Fruit fly (Drosophila melanogaster): ENCODE data around the gene Mcm7.

Mcm7 gene

DNA sequence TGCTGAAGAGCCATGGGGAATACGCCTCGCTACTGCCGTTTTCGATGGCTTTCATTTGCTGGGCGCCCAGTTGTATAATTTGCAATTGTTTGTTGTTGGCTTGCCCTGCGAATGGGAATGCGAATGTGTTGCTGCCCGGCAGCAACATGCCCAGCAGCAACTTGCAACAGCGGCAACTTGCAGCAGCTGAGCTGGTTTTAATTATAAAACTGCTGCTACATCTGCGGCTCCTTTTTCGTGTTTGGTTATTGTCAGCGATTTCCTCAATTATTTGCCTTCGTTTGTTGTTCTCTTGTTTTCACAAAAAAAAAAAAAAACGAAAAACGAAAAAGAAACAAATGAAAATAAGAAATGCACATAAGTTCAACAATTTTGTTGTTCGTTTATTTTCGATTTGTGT lies 20.4 kb upstream of the Mcm7 start:
- no peak for TF ChIP-seq CG17801 (GFP tag; optimal IDR thresholded peaks at IDR 0.05; ENCODE audit: partially characterized antibody)

DNA sequence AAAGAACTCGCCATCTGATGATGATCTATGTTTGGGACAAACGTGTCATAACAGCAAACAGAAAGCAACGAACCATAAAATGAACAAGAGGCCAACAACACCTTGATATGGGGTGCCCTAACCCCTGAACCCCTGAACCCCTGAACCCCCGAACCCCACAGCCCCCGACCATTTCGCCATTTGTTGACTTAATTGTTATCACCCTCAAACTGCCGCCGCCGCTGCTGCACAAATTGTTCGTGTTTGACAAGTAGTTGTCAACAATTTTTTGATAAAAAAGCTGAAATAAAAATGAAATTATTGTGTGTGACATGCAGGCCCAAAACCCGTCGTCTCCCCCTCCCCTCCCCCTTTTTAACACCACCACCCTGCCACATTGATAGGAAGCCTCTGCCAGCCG lies 18.3 kb upstream of the Mcm7 start:
- no peak for TF ChIP-seq CG17801 (GFP tag; optimal IDR thresholded peaks at IDR 0.05; ENCODE audit: partially characterized antibody)

- TF ChIP-seq CG17801 (GFP tag; optimal IDR thresholded peaks at IDR 0.05; ENCODE audit: partially characterized antibody), result no peak
Observed at dm6 chr3L:8878388-8878787, 13.0 kb upstream of the Mcm7 start.

DNA sequence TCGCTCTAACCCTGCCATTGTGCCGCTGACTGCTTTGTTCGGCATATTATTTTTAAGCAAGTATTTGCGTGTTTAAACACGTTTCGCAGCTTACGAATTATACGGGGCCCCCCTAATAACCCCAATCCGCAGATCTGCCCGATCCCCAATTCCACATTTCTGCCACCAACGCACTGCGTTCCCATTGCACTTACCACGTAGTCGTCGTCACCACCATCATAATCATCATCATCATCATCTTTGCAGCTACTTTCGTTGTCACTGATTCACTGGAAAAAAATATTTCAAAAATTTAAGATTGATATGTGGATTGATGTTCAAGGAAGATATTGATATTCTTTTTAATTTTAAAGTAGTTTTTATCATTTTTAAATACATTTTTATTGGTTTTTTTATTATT lies 11.9 kb upstream of the Mcm7 start:
- no peak for TF ChIP-seq CG17801 (GFP tag; optimal IDR thresholded peaks at IDR 0.05; ENCODE audit: partially characterized antibody)

dm6 chr3L:8881778-8882366 lies 9.5 kb upstream of the Mcm7 start:
- no peak for TF ChIP-seq CG17801 (GFP tag; optimal IDR thresholded peaks at IDR 0.05; ENCODE audit: partially characterized antibody)

DNA sequence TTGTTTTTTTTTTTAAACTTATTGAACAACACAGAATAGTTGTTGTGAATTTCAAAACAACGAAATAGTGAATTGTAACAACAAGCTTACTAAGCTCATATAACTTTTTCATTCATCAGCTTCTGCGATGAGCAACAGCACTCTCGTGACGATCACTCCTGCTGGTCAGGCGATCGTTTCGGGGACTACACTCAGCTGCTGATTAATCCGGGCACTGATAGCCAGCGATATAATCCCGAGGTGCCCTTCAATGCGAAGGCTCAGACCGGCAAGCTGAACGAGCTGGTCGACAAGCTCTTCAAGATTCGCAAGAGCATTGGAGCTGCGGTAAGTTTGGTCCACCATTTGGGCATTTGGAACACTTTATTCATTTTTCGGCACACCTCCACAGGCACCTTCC lies 2.9 kb upstream of the Mcm7 start, which contains the start of gene CG43169:
Gene CG43169, minus strand, starts transcription at position 101 of the 400 bp plus-strand sequence.
- TF ChIP-seq CG17801 (GFP tag; optimal IDR thresholded peaks at IDR 0.05; ENCODE audit: partially characterized antibody), result no peak

DNA sequence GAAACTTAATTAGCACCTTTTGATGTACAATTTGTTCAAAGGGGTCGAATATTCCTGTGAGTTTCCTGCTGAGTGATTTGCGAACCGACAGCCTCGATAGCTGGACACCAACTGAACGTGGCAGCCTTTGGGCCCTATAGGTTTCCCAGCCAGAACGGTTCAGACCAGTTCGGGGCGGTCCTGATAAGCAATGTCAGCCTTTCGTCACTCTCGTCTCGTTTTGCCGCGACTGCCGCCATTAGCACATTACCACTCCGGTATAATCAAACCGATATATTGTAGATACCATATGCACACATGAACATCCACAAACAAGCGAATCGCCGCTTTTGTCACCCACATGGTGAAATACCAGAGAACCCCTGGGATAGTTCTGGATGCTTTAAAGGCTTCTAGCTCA lies 13.7 kb downstream of the Mcm7 start, which contains the start of gene TrpA1:
Gene TrpA1, minus strand, starts transcription at position 101 of the 400 bp plus-strand sequence.
- no peak for TF ChIP-seq CG17801 (GFP tag; optimal IDR thresholded peaks at IDR 0.05; ENCODE audit: partially characterized antibody)

- peak; percentile 23 for TF ChIP-seq CG17801 (GFP tag; optimal IDR thresholded peaks at IDR 0.05; ENCODE audit: partially characterized antibody)
Observed at dm6 chr3L:8912332-8912731, 20.9 kb downstream of the Mcm7 start, which contains the start of the genes Tsp66E and mfr. TSS of gene Tsp66E (plus strand) at chr3L:8912499. TSS of gene mfr (minus strand) at chr3L:8912671.

DNA sequence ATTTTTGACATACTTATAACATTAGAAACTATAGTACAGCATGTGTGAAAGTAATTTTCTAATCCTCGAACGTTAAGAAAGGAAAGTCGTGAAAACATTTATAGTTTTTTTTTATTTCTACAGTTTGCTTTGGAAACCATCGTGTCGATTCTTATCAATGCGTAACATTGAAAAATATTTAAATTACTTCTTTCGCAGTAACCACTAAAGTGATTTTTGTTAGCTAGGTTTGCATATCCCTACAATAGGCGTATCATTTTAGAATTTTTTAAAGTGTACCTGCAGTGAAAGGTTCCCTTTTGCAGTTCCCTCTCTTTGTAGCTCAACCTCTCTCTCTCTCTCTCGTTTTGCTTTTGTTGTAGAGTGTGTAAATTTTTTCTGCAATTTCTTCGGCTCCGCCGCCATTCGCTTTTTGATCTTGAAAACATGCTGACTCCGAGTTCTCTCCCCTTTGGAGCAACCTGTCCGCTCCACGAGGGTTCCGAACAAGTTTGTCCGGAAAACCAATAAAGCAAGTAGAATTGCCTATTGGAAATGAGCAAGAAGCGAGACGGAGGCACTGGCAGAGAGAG lies 22.2 kb downstream of the Mcm7 start:
- peak; percentile 53 for TF ChIP-seq CG17801 (GFP tag; optimal IDR thresholded peaks at IDR 0.05; ENCODE audit: partially characterized antibody)

DNA sequence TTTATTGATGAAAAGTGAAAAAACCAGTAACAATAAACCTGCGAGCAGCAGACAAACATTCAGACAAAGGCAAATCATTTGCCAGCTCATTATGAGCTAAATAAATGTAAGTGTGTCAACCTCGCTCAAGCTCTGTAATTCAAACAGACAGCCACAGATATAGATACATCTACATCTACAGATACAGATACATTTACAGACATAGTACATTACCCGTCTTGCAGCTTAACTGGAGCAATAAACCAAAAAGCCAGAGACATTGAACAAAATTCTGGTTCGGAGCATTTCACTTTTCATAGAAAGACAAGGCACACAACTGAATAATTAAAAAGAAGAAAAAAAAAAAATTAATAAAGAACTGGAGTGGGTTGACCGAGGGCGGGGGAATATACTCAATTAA lies 28.3 kb downstream of the Mcm7 start:
- TF ChIP-seq CG17801 (GFP tag; optimal IDR thresholded peaks at IDR 0.05; ENCODE audit: partially characterized antibody), result no peak

dm6 chr3L:8920710-8921109 lies 29.3 kb downstream of the Mcm7 start:
- no peak for TF ChIP-seq CG17801 (GFP tag; optimal IDR thresholded peaks at IDR 0.05; ENCODE audit: partially characterized antibody)

DNA sequence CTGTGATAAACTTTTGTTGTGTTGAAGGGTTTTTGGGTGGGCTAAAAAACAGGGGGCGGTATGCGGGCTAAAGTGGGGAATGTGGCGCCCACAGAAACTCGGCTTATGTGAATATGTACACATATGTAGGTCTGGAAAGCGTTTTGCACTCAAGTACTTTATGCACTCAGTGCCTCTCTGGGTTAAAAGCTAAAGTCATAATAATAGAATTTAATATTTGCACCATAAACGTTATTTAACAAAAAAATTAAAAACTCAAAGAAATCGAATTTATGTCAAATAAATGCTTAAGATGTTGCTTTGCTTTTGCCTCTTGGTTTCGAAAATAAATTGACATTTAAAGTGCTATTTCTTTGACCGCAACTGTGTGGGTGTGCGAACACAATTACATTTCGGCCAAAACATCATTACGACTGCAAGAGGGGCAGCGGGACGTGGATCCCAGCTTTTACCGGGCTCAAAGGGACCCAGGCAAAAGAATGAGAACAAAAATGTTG lies 33.1 kb downstream of the Mcm7 start:
- no peak for TF ChIP-seq CG17801 (GFP tag; optimal IDR thresholded peaks at IDR 0.05; ENCODE audit: partially characterized antibody)

DNA sequence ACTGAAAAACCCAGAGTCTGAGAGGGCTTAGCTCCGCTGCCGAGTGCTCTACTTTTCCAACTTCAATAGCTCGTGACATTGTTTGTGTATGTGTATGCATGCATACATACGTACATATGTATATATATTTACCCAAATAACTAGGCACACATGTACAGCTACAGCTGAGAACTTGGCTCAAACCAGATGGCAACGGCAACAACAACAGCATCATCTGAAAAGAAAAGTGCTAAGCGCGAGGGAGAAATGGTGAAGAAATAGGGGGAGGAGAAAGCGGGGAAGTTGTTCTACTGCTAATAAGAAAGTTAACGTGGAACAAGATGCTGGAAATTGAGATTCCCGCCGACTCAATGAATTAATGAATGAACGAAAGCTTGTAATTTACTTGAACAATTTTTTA lies 33.6 kb downstream of the Mcm7 start:
- TF ChIP-seq CG17801 (GFP tag; optimal IDR thresholded peaks at IDR 0.05; ENCODE audit: partially characterized antibody), result no peak

DNA sequence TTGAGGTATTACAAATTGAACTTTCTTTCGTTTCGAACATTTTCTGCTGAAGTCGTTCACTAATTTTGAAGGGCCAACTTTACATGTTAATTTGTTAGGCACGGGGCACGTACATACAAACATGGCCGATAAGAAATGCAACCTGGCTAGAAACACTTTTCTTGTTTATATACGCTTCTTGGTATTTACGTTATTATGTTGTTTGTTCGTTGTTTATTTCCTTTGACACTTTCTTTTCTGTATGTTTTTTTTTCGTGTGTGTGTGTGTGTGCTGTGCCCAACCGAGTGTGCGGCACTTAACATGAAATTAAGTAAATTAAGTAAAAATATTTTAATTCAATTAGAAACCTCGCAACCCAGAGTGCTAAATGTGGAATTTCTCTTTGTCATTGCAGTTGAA lies 34.3 kb downstream of the Mcm7 start:
- TF ChIP-seq CG17801 (GFP tag; optimal IDR thresholded peaks at IDR 0.05; ENCODE audit: partially characterized antibody), result no peak

DNA sequence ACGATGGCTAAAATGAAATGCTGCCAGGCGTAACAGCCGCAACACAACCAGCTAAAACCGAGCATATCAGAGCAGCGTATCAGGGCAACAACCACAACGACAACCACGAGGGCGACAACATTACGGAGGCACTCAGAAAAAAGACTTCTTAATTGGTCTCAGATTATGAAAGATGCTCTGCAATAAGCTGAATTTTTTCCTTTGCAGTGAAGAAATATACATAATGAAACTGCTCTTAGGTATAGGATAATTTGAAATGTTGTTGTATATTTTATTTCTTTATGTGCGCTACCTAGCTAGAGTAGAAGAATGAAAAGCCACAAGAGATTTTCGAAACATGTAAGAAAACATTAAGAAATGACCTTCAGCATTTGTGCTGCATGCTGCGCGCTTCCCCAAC lies 38.1 kb downstream of the Mcm7 start:
- TF ChIP-seq CG17801 (GFP tag; optimal IDR thresholded peaks at IDR 0.05; ENCODE audit: partially characterized antibody), result no peak

- peak; percentile 49 for TF ChIP-seq CG17801 (GFP tag; optimal IDR thresholded peaks at IDR 0.05; ENCODE audit: partially characterized antibody)
Observed at dm6 chr3L:8931916-8932315, 40.5 kb downstream of the Mcm7 start.

DNA sequence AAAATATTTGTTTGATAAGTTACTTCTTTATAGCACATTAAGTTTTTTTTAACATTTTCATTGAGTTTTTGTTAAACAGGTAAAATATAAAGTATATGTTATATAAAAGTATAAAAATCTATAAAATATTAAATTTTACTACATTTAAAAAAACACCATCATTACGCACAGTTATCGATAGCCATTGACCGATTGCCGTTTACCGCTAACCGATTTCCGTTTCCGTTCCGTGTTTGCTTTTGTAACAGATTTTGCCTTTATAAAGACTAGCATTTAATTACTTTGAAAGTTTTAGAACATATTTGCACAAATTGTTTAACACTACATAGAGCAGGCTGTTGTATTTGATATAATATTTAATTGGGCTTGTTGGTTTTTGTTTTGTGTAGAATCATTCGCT lies 48.3 kb downstream of the Mcm7 start:
- no peak for TF ChIP-seq CG17801 (GFP tag; optimal IDR thresholded peaks at IDR 0.05; ENCODE audit: partially characterized antibody)

Measured in ovary, adult (tissue).